Worm (Caenorhabditis elegans): ENCODE data around the gene F37A4.6.
A peak's percentile ranks its signal among the peaks of the same experiment; 100 is the strongest.

F37A4.6 gene

ce11 chrIII:6693285-6693684 lies 12.3 kb upstream of the F37A4.6 start:
- TF ChIP-seq tab-1 (GFP tag; IDR thresholded peaks at IDR 0.05) (no peak), ref-1 (GFP tag; conservative IDR thresholded peaks at IDR 0.05) (no peak), ztf-29 (GFP tag; IDR thresholded peaks at IDR 0.05) (no peak), med-1 (GFP tag; optimal IDR thresholded peaks at IDR 0.05; ENCODE audit: insufficient read depth) (no peak), klf-2 (GFP tag; conservative IDR thresholded peaks at IDR 0.05) (no peak), T22C8.4 (GFP tag; IDR thresholded peaks at IDR 0.05) (no peak), flt-1 (GFP tag; IDR thresholded peaks at IDR 0.05) (no peak)

- TF ChIP-seq flt-1 (GFP tag; IDR thresholded peaks at IDR 0.05) (no peak), cog-1 (tag; optimal IDR thresholded peaks at IDR 0.05) (no peak)
Measured at ce11 chrIII:6695189-6695588, 10.4 kb upstream of the F37A4.6 start.

- TF ChIP-seq cog-1 (tag; optimal IDR thresholded peaks at IDR 0.05) = peak; percentile 56
- TF ChIP-seq T22C8.4 (GFP tag; IDR thresholded peaks at IDR 0.05) = no peak
Measured at ce11 chrIII:6709983-6710382, 4.4 kb downstream of the F37A4.6 start, which contains the start of gene isw-1. Gene isw-1 (minus strand): TSS chrIII:6710100.

- no peak for TF ChIP-seq flt-1 (GFP tag; IDR thresholded peaks at IDR 0.05)
- TF ChIP-seq med-1 (GFP tag; optimal IDR thresholded peaks at IDR 0.05; ENCODE audit: insufficient read depth) = no peak
- TF ChIP-seq ztf-29 (GFP tag; IDR thresholded peaks at IDR 0.05) = no peak
- TF ChIP-seq T22C8.4 (GFP tag; IDR thresholded peaks at IDR 0.05) = no peak
- TF ChIP-seq tab-1 (GFP tag; IDR thresholded peaks at IDR 0.05) = no peak
- no peak for TF ChIP-seq ref-1 (GFP tag; conservative IDR thresholded peaks at IDR 0.05)
Measured at ce11 chrIII:6711590-6711989, 6.0 kb downstream of the F37A4.6 start, which contains the start of gene F37A4.5. Gene F37A4.5 (plus strand): TSS chrIII:6711890.

- TF ChIP-seq flt-1 (GFP tag; IDR thresholded peaks at IDR 0.05) (no peak), med-1 (GFP tag; optimal IDR thresholded peaks at IDR 0.05; ENCODE audit: insufficient read depth) (no peak), klf-2 (GFP tag; conservative IDR thresholded peaks at IDR 0.05) (no peak), tab-1 (GFP tag; IDR thresholded peaks at IDR 0.05) (no peak), ztf-23 (GFP tag; IDR thresholded peaks at IDR 0.05) (no peak), ref-1 (GFP tag; conservative IDR thresholded peaks at IDR 0.05) (no peak), T22C8.4 (GFP tag; IDR thresholded peaks at IDR 0.05) (no peak), ztf-29 (GFP tag; IDR thresholded peaks at IDR 0.05) (no peak), cog-1 (tag; optimal IDR thresholded peaks at IDR 0.05) (no peak)
Measured at ce11 chrIII:6713266-6713665, 7.7 kb downstream of the F37A4.6 start, which contains the start of gene F37A4.4. Gene F37A4.4 (plus strand): TSS chrIII:6713566.

- TF ChIP-seq klf-2 (GFP tag; conservative IDR thresholded peaks at IDR 0.05) = no peak
Measured at ce11 chrIII:6718270-6718669, 12.7 kb downstream of the F37A4.6 start, which contains the start of gene F37A4.3. Gene F37A4.3 (plus strand): TSS chrIII:6718570.

- TF ChIP-seq cog-1 (tag; optimal IDR thresholded peaks at IDR 0.05) (no peak), T22C8.4 (GFP tag; IDR thresholded peaks at IDR 0.05) (no peak), klf-2 (GFP tag; conservative IDR thresholded peaks at IDR 0.05) (no peak), tab-1 (GFP tag; IDR thresholded peaks at IDR 0.05) (no peak), ztf-29 (GFP tag; IDR thresholded peaks at IDR 0.05) (no peak), ref-1 (GFP tag; conservative IDR thresholded peaks at IDR 0.05) (no peak), ztf-23 (GFP tag; IDR thresholded peaks at IDR 0.05) (no peak), med-1 (GFP tag; optimal IDR thresholded peaks at IDR 0.05; ENCODE audit: insufficient read depth) (no peak), flt-1 (GFP tag; IDR thresholded peaks at IDR 0.05) (no peak)
Measured at ce11 chrIII:6722208-6722679, 16.6 kb downstream of the F37A4.6 start, which contains the start of the genes bath-41 and F37A4.2. Gene bath-41 (minus strand): TSS chrIII:6722258. Gene F37A4.2 (plus strand): TSS chrIII:6722454.

- no peak for TF ChIP-seq ztf-23 (GFP tag; IDR thresholded peaks at IDR 0.05)
- TF ChIP-seq T22C8.4 (GFP tag; IDR thresholded peaks at IDR 0.05) = no peak
- no peak for TF ChIP-seq ref-1 (GFP tag; conservative IDR thresholded peaks at IDR 0.05)
- TF ChIP-seq flt-1 (GFP tag; IDR thresholded peaks at IDR 0.05) = no peak
- TF ChIP-seq med-1 (GFP tag; optimal IDR thresholded peaks at IDR 0.05; ENCODE audit: insufficient read depth) = no peak
- TF ChIP-seq tab-1 (GFP tag; IDR thresholded peaks at IDR 0.05) = no peak
- TF ChIP-seq klf-2 (GFP tag; conservative IDR thresholded peaks at IDR 0.05) = no peak
- no peak for TF ChIP-seq cog-1 (tag; optimal IDR thresholded peaks at IDR 0.05)
- TF ChIP-seq ztf-29 (GFP tag; IDR thresholded peaks at IDR 0.05) = no peak
Measured at ce11 chrIII:6723089-6723488, 17.5 kb downstream of the F37A4.6 start, which contains the start of gene F37A4.1. Gene F37A4.1 (plus strand): TSS chrIII:6723389.

ce11 chrIII:6725489-6725888 lies 19.9 kb downstream of the F37A4.6 start, which contains the start of gene wdr-4:
Gene wdr-4 (plus strand): TSS chrIII:6725789.
- TF ChIP-seq flt-1 (GFP tag; IDR thresholded peaks at IDR 0.05) = no peak
- TF ChIP-seq med-1 (GFP tag; optimal IDR thresholded peaks at IDR 0.05; ENCODE audit: insufficient read depth) = no peak
- no peak for TF ChIP-seq tab-1 (GFP tag; IDR thresholded peaks at IDR 0.05)
- no peak for TF ChIP-seq ztf-29 (GFP tag; IDR thresholded peaks at IDR 0.05)
- TF ChIP-seq ztf-23 (GFP tag; IDR thresholded peaks at IDR 0.05) = no peak
- no peak for TF ChIP-seq ref-1 (GFP tag; conservative IDR thresholded peaks at IDR 0.05)
- no peak for TF ChIP-seq cog-1 (tag; optimal IDR thresholded peaks at IDR 0.05)
- no peak for TF ChIP-seq klf-2 (GFP tag; conservative IDR thresholded peaks at IDR 0.05)
- TF ChIP-seq T22C8.4 (GFP tag; IDR thresholded peaks at IDR 0.05) = no peak

- TF ChIP-seq ztf-29 (GFP tag; IDR thresholded peaks at IDR 0.05) = no peak
- TF ChIP-seq flt-1 (GFP tag; IDR thresholded peaks at IDR 0.05) = no peak
- no peak for TF ChIP-seq cog-1 (tag; optimal IDR thresholded peaks at IDR 0.05)
- TF ChIP-seq klf-2 (GFP tag; conservative IDR thresholded peaks at IDR 0.05) = no peak
- TF ChIP-seq ztf-23 (GFP tag; IDR thresholded peaks at IDR 0.05) = no peak
Measured at ce11 chrIII:6730185-6730850, 24.7 kb downstream of the F37A4.6 start, which contains the start of the genes Y102E9.5 and odr-4. Gene Y102E9.5 (minus strand): TSS chrIII:6730285. Gene odr-4 (plus strand): TSS chrIII:6730800.
